Fruit fly (Drosophila melanogaster): ENCODE results near the gene Pfdn4.

The Pfdn4 gene

dm6 chr3L:5382721-5383120, 14.9 kb upstream of the Pfdn4 start, which contains the start of gene Ir64a:
Gene Ir64a, minus strand, starts transcription at chr3L:5382821.
- TF ChIP-seq CG8319 (GFP tag; optimal IDR thresholded peaks at IDR 0.05): no peak
- TF ChIP-seq CG3032 (tag; optimal IDR thresholded peaks at IDR 0.05): no peak
- no peak for TF ChIP-seq CG15336 (GFP tag; IDR thresholded peaks at IDR 0.05)
- TF ChIP-seq esn (GFP tag; optimal IDR thresholded peaks at IDR 0.05): no peak
- TF ChIP-seq Blimp-1 (GFP tag; optimal IDR thresholded peaks at IDR 0.05): no peak
- TF ChIP-seq CG3919 (GFP tag; optimal IDR thresholded peaks at IDR 0.05): no peak
- TF ChIP-seq CG6276 (GFP tag; optimal IDR thresholded peaks at IDR 0.05): no peak
- TF ChIP-seq topi (GFP tag; optimal IDR thresholded peaks at IDR 0.05): no peak
- TF ChIP-seq Ets21C (GFP tag; optimal IDR thresholded peaks at IDR 0.05): no peak
- no peak for TF ChIP-seq fd59A (GFP tag; optimal IDR thresholded peaks at IDR 0.05)
- no peak for TF ChIP-seq CG31627 (GFP tag; optimal IDR thresholded peaks at IDR 0.05)
- TF ChIP-seq Smox (GFP tag; optimal IDR thresholded peaks at IDR 0.05): no peak
- TF ChIP-seq Lpt (GFP tag; optimal IDR thresholded peaks at IDR 0.05): no peak
- TF ChIP-seq Eip78C (GFP tag): no peak
- TF ChIP-seq net (GFP tag; optimal IDR thresholded peaks at IDR 0.05): no peak
- no peak for TF ChIP-seq spab (GFP tag; optimal IDR thresholded peaks at IDR 0.05)
- no peak for TF ChIP-seq CG6854 (GFP tag; optimal IDR thresholded peaks at IDR 0.05)
- TF ChIP-seq CG11762 (GFP tag; optimal IDR thresholded peaks at IDR 0.05; ENCODE audit: insufficient read depth): no peak

dm6 chr3L:5372052-5372451, 4.2 kb upstream of the Pfdn4 start:
- TF ChIP-seq CG3032 (tag; optimal IDR thresholded peaks at IDR 0.05): no peak
- no peak for TF ChIP-seq Eip93F (GFP tag; optimal IDR thresholded peaks at IDR 0.05)
- TF ChIP-seq Smox (GFP tag; optimal IDR thresholded peaks at IDR 0.05): no peak
- no peak for TF ChIP-seq vri (GFP tag; optimal IDR thresholded peaks at IDR 0.05)
- no peak for TF ChIP-seq esn (GFP tag; optimal IDR thresholded peaks at IDR 0.05)
- no peak for TF ChIP-seq Eip78C (GFP tag)
- TF ChIP-seq CG8119 (GFP tag; IDR thresholded peaks at IDR 0.05): no peak
- TF ChIP-seq CG11294 (GFP tag; IDR thresholded peaks at IDR 0.05): no peak

dm6 chr3L:5365880-5366507, 1.8 kb downstream of the Pfdn4 start, which contains the start of the genes Uev1A and Membrin:
Gene Uev1A, minus strand, starts transcription at chr3L:5366225.
Gene Membrin, plus strand, starts transcription at chr3L:5366455.
- TF ChIP-seq Eip78C (GFP tag) (peak; percentile 51), achi (GFP tag; optimal IDR thresholded peaks at IDR 0.05) (peak; percentile 36), CG6854 (GFP tag; optimal IDR thresholded peaks at IDR 0.05) (no peak), CG6808 (GFP tag; optimal IDR thresholded peaks at IDR 0.05) (no peak), CG34406 (GFP tag; optimal IDR thresholded peaks at IDR 0.05) (no peak), salr (GFP tag; optimal IDR thresholded peaks at IDR 0.05) (no peak), OdsH (GFP tag; optimal IDR thresholded peaks at IDR 0.05) (no peak), Ets96B (tag; optimal IDR thresholded peaks at IDR 0.05) (no peak), CG8119 (GFP tag; IDR thresholded peaks at IDR 0.05) (no peak), Gug (GFP tag; IDR thresholded peaks at IDR 0.05) (no peak), CG7368 (GFP tag; optimal IDR thresholded peaks at IDR 0.05) (no peak), CG9139 (GFP tag; optimal IDR thresholded peaks at IDR 0.05) (no peak), Smox (GFP tag; optimal IDR thresholded peaks at IDR 0.05) (no peak), cyc (GFP tag; optimal IDR thresholded peaks at IDR 0.05) (peak; percentile 18), acj6 (GFP tag; optimal IDR thresholded peaks at IDR 0.05) (no peak), fkh (GFP tag; optimal IDR thresholded peaks at IDR 0.05) (no peak), svp (GFP tag) (no peak), fd59A (GFP tag; optimal IDR thresholded peaks at IDR 0.05) (no peak), esn (GFP tag; optimal IDR thresholded peaks at IDR 0.05) (peak; percentile 32), Sox15 (GFP tag; optimal IDR thresholded peaks at IDR 0.05) (no peak), CG8319 (GFP tag; optimal IDR thresholded peaks at IDR 0.05) (no peak), CG3032 (tag; optimal IDR thresholded peaks at IDR 0.05) (no peak), Sox14 (GFP tag; optimal IDR thresholded peaks at IDR 0.05) (no peak), CG15336 (GFP tag; IDR thresholded peaks at IDR 0.05) (no peak), ss (GFP tag; optimal IDR thresholded peaks at IDR 0.05) (no peak), Lpt (GFP tag; optimal IDR thresholded peaks at IDR 0.05) (no peak), Eip75B (GFP tag; optimal IDR thresholded peaks at IDR 0.05) (no peak), Eip93F (GFP tag; optimal IDR thresholded peaks at IDR 0.05) (no peak), dsx (GFP tag; optimal IDR thresholded peaks at IDR 0.05; ENCODE audit: poor library complexity, severe bottlenecking) (no peak), CG11294 (GFP tag; IDR thresholded peaks at IDR 0.05) (no peak), Blimp-1 (GFP tag; optimal IDR thresholded peaks at IDR 0.05) (no peak), CG3919 (GFP tag; optimal IDR thresholded peaks at IDR 0.05) (no peak), CG31627 (GFP tag; optimal IDR thresholded peaks at IDR 0.05) (peak; percentile 1), Met (GFP tag; optimal IDR thresholded peaks at IDR 0.05) (peak; percentile 11), Ets21C (GFP tag; optimal IDR thresholded peaks at IDR 0.05) (no peak), Hr38 (GFP tag; optimal IDR thresholded peaks at IDR 0.05) (no peak), CG10631 (GFP tag; optimal IDR thresholded peaks at IDR 0.05) (no peak)
